Fruit fly (Drosophila melanogaster): ENCODE data around the gene Ubc4.

The Ubc4 gene

DNA sequence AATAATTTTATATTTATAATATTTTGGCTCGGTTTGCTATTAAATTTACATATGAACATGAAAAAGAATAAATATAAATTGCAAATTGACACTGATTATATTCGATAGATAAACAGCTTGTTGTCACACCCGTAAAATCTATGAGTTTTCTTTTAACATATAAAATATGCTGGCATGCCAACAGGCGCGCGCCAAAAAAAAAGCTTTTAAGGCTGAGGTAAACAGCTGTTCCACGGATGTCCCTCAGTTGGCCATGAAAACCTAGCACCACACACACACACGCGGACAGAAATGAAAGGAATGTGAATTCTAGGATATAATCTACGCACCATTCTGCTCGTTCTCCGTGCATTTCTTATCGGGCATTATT lies 3.3 kb upstream of the Ubc4 start:
- TF ChIP-seq vri (GFP tag; optimal IDR thresholded peaks at IDR 0.05) (no peak), CG7368 (GFP tag; optimal IDR thresholded peaks at IDR 0.05) (no peak), fd85E (GFP tag; optimal IDR thresholded peaks at IDR 0.05) (no peak), CG10669 (GFP tag; optimal IDR thresholded peaks at IDR 0.05) (no peak), net (GFP tag; optimal IDR thresholded peaks at IDR 0.05) (no peak), topi (GFP tag; optimal IDR thresholded peaks at IDR 0.05) (no peak), OdsH (GFP tag; optimal IDR thresholded peaks at IDR 0.05) (no peak), CG9139 (GFP tag; optimal IDR thresholded peaks at IDR 0.05) (no peak), CG15336 (GFP tag; IDR thresholded peaks at IDR 0.05) (no peak), Ets96B (tag; optimal IDR thresholded peaks at IDR 0.05) (no peak), fd59A (GFP tag; optimal IDR thresholded peaks at IDR 0.05) (no peak), Eip78C (GFP tag) (no peak), CG3032 (tag; optimal IDR thresholded peaks at IDR 0.05) (no peak)

DNA sequence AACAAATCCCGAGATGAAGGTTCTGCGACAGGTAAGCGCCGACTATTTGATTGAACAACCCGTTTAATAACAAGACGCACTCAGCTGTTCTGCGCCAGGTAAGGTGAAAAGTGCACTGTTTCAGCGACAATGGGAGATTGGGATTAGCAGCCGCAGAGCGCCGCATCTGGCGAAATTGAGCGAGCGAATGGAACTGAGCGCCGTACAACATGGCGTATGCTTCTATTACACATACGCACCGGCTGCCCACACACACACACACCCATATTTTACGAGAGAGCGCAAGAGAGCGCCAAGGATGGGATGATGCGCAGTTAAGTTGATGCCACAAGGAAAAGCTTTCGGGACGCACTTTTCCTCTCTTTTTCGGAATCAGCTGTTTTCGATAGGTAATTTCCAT lies 2.9 kb upstream of the Ubc4 start:
- TF ChIP-seq svp (GFP tag), result no peak
- peak; percentile 29 for TF ChIP-seq CG6808 (GFP tag; optimal IDR thresholded peaks at IDR 0.05)
- TF ChIP-seq Met (GFP tag; optimal IDR thresholded peaks at IDR 0.05), result no peak
- TF ChIP-seq CG1621 (tag; optimal IDR thresholded peaks at IDR 0.05), result no peak
- TF ChIP-seq CG6854 (GFP tag; optimal IDR thresholded peaks at IDR 0.05), result peak; percentile 21
- peak; percentile 7; the same call in 1 of the 3 replicates for TF ChIP-seq eg (GFP tag; IDR thresholded peaks at IDR 0.05)
- no peak for TF ChIP-seq CG16779 (tag; optimal IDR thresholded peaks at IDR 0.05)

DNA sequence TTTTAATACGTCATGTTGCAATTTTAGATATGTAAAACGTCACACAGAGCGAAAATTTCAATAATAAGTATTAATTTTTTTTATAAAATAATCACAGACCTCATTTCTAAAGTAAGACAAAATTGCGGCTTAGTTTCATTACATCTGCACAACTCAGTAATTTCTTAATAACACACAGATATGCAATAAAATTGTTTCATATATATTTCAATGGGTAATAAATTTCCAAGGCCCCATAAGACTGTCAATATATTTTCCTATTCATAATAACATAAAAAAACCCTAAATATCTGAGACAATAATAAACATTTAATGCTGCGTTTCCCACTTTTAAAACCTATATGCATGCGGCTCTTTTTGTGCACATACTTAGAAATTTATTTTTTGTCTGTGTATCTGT lies 2.5 kb upstream of the Ubc4 start:
- TF ChIP-seq OdsH (GFP tag; optimal IDR thresholded peaks at IDR 0.05) (peak; percentile 55), lz (GFP tag; optimal IDR thresholded peaks at IDR 0.05) (peak; percentile 39), CG15336 (GFP tag; IDR thresholded peaks at IDR 0.05) (peak; percentile 34), CG10631 (GFP tag; optimal IDR thresholded peaks at IDR 0.05) (peak; percentile 47), Smox (GFP tag; optimal IDR thresholded peaks at IDR 0.05) (peak; percentile 18), salr (GFP tag; optimal IDR thresholded peaks at IDR 0.05) (peak in 1 of 2 experiments; percentile 28), svp (GFP tag) (peak; percentile 75), pdm3 (GFP tag; optimal IDR thresholded peaks at IDR 0.05) (peak; percentile 16), acj6 (GFP tag; optimal IDR thresholded peaks at IDR 0.05) (peak; percentile 47), CG6808 (GFP tag; optimal IDR thresholded peaks at IDR 0.05) (no peak), Hr39 (GFP tag; optimal IDR thresholded peaks at IDR 0.05) (peak; percentile 2), Gug (GFP tag; IDR thresholded peaks at IDR 0.05) (0 out of 2 replicates have a peak, but pooled peaks have one; percentile 23), CG3919 (GFP tag; optimal IDR thresholded peaks at IDR 0.05) (no peak), CG9139 (GFP tag; optimal IDR thresholded peaks at IDR 0.05) (no peak), Met (GFP tag; optimal IDR thresholded peaks at IDR 0.05) (peak; percentile 54), net (GFP tag; optimal IDR thresholded peaks at IDR 0.05) (peak; percentile 18), Sox14 (GFP tag; optimal IDR thresholded peaks at IDR 0.05) (peak; percentile 16), CG3032 (tag; optimal IDR thresholded peaks at IDR 0.05) (peak; percentile 41), CG8119 (GFP tag; IDR thresholded peaks at IDR 0.05) (peak; percentile 45; the same call in 1 of the 3 replicates), CG6163 (GFP tag; IDR thresholded peaks at IDR 0.05) (0 out of 3 replicates have a peak, but pooled peaks have one; percentile 32), eg (GFP tag; IDR thresholded peaks at IDR 0.05) (peak; percentile 28; the same call in 1 of the 3 replicates), CG8319 (GFP tag; optimal IDR thresholded peaks at IDR 0.05) (peak; percentile 18), CG31627 (GFP tag; optimal IDR thresholded peaks at IDR 0.05) (no peak), Eip78C (GFP tag) (peak; percentile 77), CG4318 (GFP tag; optimal IDR thresholded peaks at IDR 0.05) (peak; percentile 30), Ets96B (tag; optimal IDR thresholded peaks at IDR 0.05) (peak; percentile 21), spab (GFP tag; optimal IDR thresholded peaks at IDR 0.05) (peak; percentile 20), esn (GFP tag; optimal IDR thresholded peaks at IDR 0.05) (peak; percentile 59), dsx (GFP tag; optimal IDR thresholded peaks at IDR 0.05; ENCODE audit: poor library complexity, severe bottlenecking) (peak; percentile 12), Hr4 (GFP tag; optimal IDR thresholded peaks at IDR 0.05) (peak; percentile 71), CG16779 (tag; optimal IDR thresholded peaks at IDR 0.05) (no peak), Lpt (GFP tag; optimal IDR thresholded peaks at IDR 0.05) (no peak), CG32006 (GFP tag; optimal IDR thresholded peaks at IDR 0.05) (peak; percentile 72), Eip75B (GFP tag; optimal IDR thresholded peaks at IDR 0.05) (peak; percentile 21), CG11762 (GFP tag; optimal IDR thresholded peaks at IDR 0.05; ENCODE audit: insufficient read depth) (peak; percentile 9), fd59A (GFP tag; optimal IDR thresholded peaks at IDR 0.05) (no peak), CG6792 (GFP tag; optimal IDR thresholded peaks at IDR 0.05) (no peak), CG6276 (GFP tag; optimal IDR thresholded peaks at IDR 0.05) (peak; percentile 22), achi (GFP tag; optimal IDR thresholded peaks at IDR 0.05) (peak; percentile 48), CG34406 (GFP tag; optimal IDR thresholded peaks at IDR 0.05) (peak; percentile 33)

Data from whole organism, prepupa.